Worm (Caenorhabditis elegans): ENCODE measurements around the gene Y66H1A.8.

Y66H1A.8 gene

ce11 chrIV:410420-410891, 44.3 kb downstream of the Y66H1A.8 start, which contains the start of gene T07A9.12:
TSS of gene T07A9.12 (plus strand) at chrIV:410867.
- TF ChIP-seq jun-1 (tag; optimal IDR thresholded peaks at IDR 0.05) (peak; percentile 65), nhr-76 (tag; optimal IDR thresholded peaks at IDR 0.05) (no peak), nhr-77 (tag; optimal IDR thresholded peaks at IDR 0.05) (peak; percentile 13), pha-4 (tag; optimal IDR thresholded peaks at IDR 0.05) (peak; percentile 93), nhr-23 (tag; optimal IDR thresholded peaks at IDR 0.05) (peak; percentile 81), ZK546.5 (tag; optimal IDR thresholded peaks at IDR 0.05) (no peak), fkh-10 (GFP tag; optimal IDR thresholded peaks at IDR 0.05) (no peak), nhr-11 (tag; optimal IDR thresholded peaks at IDR 0.05) (no peak), skn-1 (tag; optimal IDR thresholded peaks at IDR 0.05) (peak; percentile 79), snpc-4 (tag; optimal IDR thresholded peaks at IDR 0.05) (peak; percentile 11), hmg-11 (tag; optimal IDR thresholded peaks at IDR 0.05) (peak; percentile 59), mdl-1 (tag; optimal IDR thresholded peaks at IDR 0.05) (no peak), ceh-28 (tag; optimal IDR thresholded peaks at IDR 0.05) (peak; percentile 20), lin-15B (tag; optimal IDR thresholded peaks at IDR 0.05) (peak; percentile 56), R02D3.7 (tag; optimal IDR thresholded peaks at IDR 0.05) (peak; percentile 47), nhr-25 (tag; optimal IDR thresholded peaks at IDR 0.05) (peak; percentile 53), lin-39 (tag; optimal IDR thresholded peaks at IDR 0.05) (no peak), egl-5 (tag; optimal IDR thresholded peaks at IDR 0.05) (no peak), nfya-1 (tag; optimal IDR thresholded peaks at IDR 0.05; ENCODE audit: insufficient read depth) (peak; percentile 76), nhr-28 (tag; optimal IDR thresholded peaks at IDR 0.05) (no peak), eor-1 (tag; optimal IDR thresholded peaks at IDR 0.05) (no peak), fos-1 (tag; optimal IDR thresholded peaks at IDR 0.05) (no peak), lsy-12 (tag; optimal IDR thresholded peaks at IDR 0.05) (peak; percentile 43), ama-1 (optimal IDR thresholded peaks at IDR 0.05) (no peak), pqm-1 (tag; optimal IDR thresholded peaks at IDR 0.05) (peak; percentile 58), sea-2 (GFP tag; optimal IDR thresholded peaks at IDR 0.05) (no peak), nhr-43 (tag; optimal IDR thresholded peaks at IDR 0.05; ENCODE audit: poor library complexity, severe bottlenecking) (peak; percentile 68), elt-2 (tag; optimal IDR thresholded peaks at IDR 0.05) (peak; percentile 73)

ce11 chrIV:409935-410334, 44.8 kb downstream of the Y66H1A.8 start, which contains the start of gene kgb-1:
TSS of gene kgb-1 (minus strand) at chrIV:410035.
- TF ChIP-seq nhr-67 (tag; optimal IDR thresholded peaks at IDR 0.05) = no peak
- no peak for TF ChIP-seq pqm-1 (tag; optimal IDR thresholded peaks at IDR 0.05)
- TF ChIP-seq nhr-76 (tag; optimal IDR thresholded peaks at IDR 0.05) = no peak
- TF ChIP-seq ZK546.5 (tag; optimal IDR thresholded peaks at IDR 0.05) = no peak
- no peak for TF ChIP-seq lsy-12 (tag; optimal IDR thresholded peaks at IDR 0.05)
- no peak for TF ChIP-seq R02D3.7 (tag; optimal IDR thresholded peaks at IDR 0.05)
- TF ChIP-seq sea-2 (GFP tag; optimal IDR thresholded peaks at IDR 0.05) = no peak
- TF ChIP-seq eor-1 (tag; optimal IDR thresholded peaks at IDR 0.05) = no peak
- no peak for TF ChIP-seq elt-2 (tag; optimal IDR thresholded peaks at IDR 0.05)
- no peak for TF ChIP-seq daf-12 (tag; optimal IDR thresholded peaks at IDR 0.05)
- no peak for TF ChIP-seq mdl-1 (tag; optimal IDR thresholded peaks at IDR 0.05)
- no peak for TF ChIP-seq snpc-4 (tag; optimal IDR thresholded peaks at IDR 0.05)
- TF ChIP-seq unc-62 (GFP tag; optimal IDR thresholded peaks at IDR 0.05) = no peak
- TF ChIP-seq ceh-9 (tag; optimal IDR thresholded peaks at IDR 0.05) = no peak
- TF ChIP-seq egl-27 (tag; optimal IDR thresholded peaks at IDR 0.05) = no peak
- TF ChIP-seq nfya-1 (tag; optimal IDR thresholded peaks at IDR 0.05; ENCODE audit: insufficient read depth) = no peak
- no peak for TF ChIP-seq hmg-11 (tag; optimal IDR thresholded peaks at IDR 0.05)
- TF ChIP-seq ceh-16 (tag; optimal IDR thresholded peaks at IDR 0.05) = no peak

DNA sequence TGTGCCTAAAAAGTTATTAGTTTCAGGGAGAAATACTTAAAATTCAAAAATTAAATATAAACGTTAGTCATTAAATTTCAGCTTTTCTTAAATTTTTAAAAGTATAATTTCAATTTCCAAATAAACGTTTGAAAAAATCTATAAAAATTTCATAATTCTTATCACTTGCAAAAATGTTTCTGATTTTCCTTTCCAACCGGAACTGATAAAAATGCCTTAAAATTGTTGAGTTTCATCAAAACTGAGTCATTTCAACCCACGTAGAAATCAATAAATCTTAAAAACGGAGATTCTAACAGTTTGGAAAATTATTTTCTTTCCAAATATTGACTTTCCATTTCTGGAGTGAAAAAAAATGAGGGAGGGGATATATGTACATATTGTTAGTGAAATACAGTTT, 45.8 kb downstream of the Y66H1A.8 start:
- no peak for TF ChIP-seq snpc-4 (tag; optimal IDR thresholded peaks at IDR 0.05)
- TF ChIP-seq fos-1 (tag; optimal IDR thresholded peaks at IDR 0.05) = no peak
- TF ChIP-seq pqm-1 (tag; optimal IDR thresholded peaks at IDR 0.05) = peak; percentile 10
- TF ChIP-seq elt-2 (tag; optimal IDR thresholded peaks at IDR 0.05) = peak; percentile 53
- TF ChIP-seq pha-4 (tag; optimal IDR thresholded peaks at IDR 0.05) = peak; percentile 4
- TF ChIP-seq ama-1 (optimal IDR thresholded peaks at IDR 0.05) = no peak

DNA sequence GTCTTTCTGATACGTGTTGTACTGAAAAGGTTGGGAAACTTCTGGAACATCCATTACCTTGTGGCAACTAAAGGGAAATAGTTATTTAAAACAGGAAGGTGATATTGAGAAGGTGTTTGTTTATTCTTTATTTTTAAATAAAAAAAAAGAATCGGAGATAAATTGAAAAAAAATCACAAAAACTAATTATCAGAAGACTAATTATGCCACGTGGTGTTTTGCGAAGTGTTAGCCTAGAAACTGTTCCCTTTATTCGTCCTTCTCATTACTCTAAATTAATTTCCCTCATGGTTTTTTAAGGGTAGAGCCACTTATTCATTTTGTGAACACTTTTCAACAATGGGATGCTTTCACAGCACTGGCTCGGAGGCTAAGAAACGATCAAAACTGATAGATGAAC, 53.3 kb downstream of the Y66H1A.8 start, which contains the start of gene gpa-4:
Gene gpa-4, plus strand, starts transcription at position 301 of the 400 bp plus-strand sequence.
- TF ChIP-seq unc-39 (tag; optimal IDR thresholded peaks at IDR 0.05) = no peak
- TF ChIP-seq snpc-4 (tag; optimal IDR thresholded peaks at IDR 0.05) = no peak
- TF ChIP-seq lin-39 (tag; optimal IDR thresholded peaks at IDR 0.05) = no peak
- no peak for TF ChIP-seq mml-1 (tag; optimal IDR thresholded peaks at IDR 0.05)
- TF ChIP-seq ceh-16 (tag; optimal IDR thresholded peaks at IDR 0.05) = no peak
- TF ChIP-seq nhr-28 (tag; optimal IDR thresholded peaks at IDR 0.05) = no peak
- no peak for TF ChIP-seq ztf-11 (tag; optimal IDR thresholded peaks at IDR 0.05)
- TF ChIP-seq eor-1 (tag; optimal IDR thresholded peaks at IDR 0.05) = no peak
- TF ChIP-seq nhr-77 (tag; optimal IDR thresholded peaks at IDR 0.05) = no peak

Data from whole organism, L3 larva.